Fruit fly (Drosophila melanogaster) whole organism, embryonic: ENCODE measurements around the gene CG1309.

Experiments
- ATbp ChIP-seq: fragments of 200-800 bp; sonication (Bioruptor generic); optimal IDR thresholded peaks from 2 replicates; lab custom pipeline; 2017; ENCODE audit warnings: missing biosample characterization, mild to moderate bottlenecking, missing genetic modification characterization, missing genetic modification reagents
- BtbVII ChIP-seq: fragments of 200-800 bp; sonication (Bioruptor generic); optimal IDR thresholded peaks from 3 replicates; lab custom pipeline; 2017; ENCODE audit warnings: missing biosample characterization, mild to moderate bottlenecking, missing genetic modification characterization
- CG10321 ChIP-seq: fragments of 200-800 bp; sonication (Bioruptor generic); IDR thresholded peaks from 2 replicates; pipeline ENCODE4 v1.3.6; 2022; ENCODE audit warnings: missing biosample characterization, missing genetic modification characterization
- CG10565 ChIP-seq: fragments of 200-800 bp; sonication (Bioruptor generic); optimal IDR thresholded peaks from 3 replicates; lab custom pipeline; 2016; ENCODE audit warnings: missing biosample characterization, mild to moderate bottlenecking, missing genetic modification characterization
- CG14014 ChIP-seq: fragments of 200-800 bp; sonication (Bioruptor generic); IDR thresholded peaks from 2 replicates; pipeline ENCODE4 v1.3.6; 2022; ENCODE audit warnings: missing biosample characterization, missing genetic modification characterization
- CG14050 ChIP-seq: fragments of 200-800 bp; sonication (Bioruptor generic); IDR thresholded peaks from 3 replicates; pipeline ENCODE4 v1.3.6; 2022; ENCODE audit warnings: missing biosample characterization, missing genetic modification characterization
- CG1647 ChIP-seq: fragments of 200-800 bp; sonication (Bioruptor generic); optimal IDR thresholded peaks from 3 replicates; lab custom pipeline; 2016; ENCODE audit warnings: missing biosample characterization, missing genetic modification characterization
- CG17186 ChIP-seq: fragments of 200-800 bp; sonication (Bioruptor generic); optimal IDR thresholded peaks from 3 replicates; lab custom pipeline; 2017; ENCODE audit warnings: missing biosample characterization, missing genetic modification reagents, missing genetic modification characterization
- CG18599 ChIP-seq: fragments of 200-800 bp; sonication (Bioruptor generic); optimal IDR thresholded peaks from 3 replicates; lab custom pipeline; 2017; ENCODE audit warnings: missing biosample characterization, missing genetic modification characterization, mild to moderate bottlenecking, moderate library complexity, missing genetic modification reagents
- CG3065 ChIP-seq: fragments of 200-800 bp; sonication (Bioruptor generic); optimal IDR thresholded peaks from 2 replicates; lab custom pipeline; 2016; ENCODE audit warnings: missing biosample characterization, missing genetic modification characterization
- CG32772 ChIP-seq: fragments of 200-800 bp; sonication (Bioruptor generic); IDR thresholded peaks from 2 replicates; pipeline ENCODE4 v1.3.6; 2022; ENCODE audit warnings: missing biosample characterization, missing genetic modification characterization
- CG33213 ChIP-seq: fragments of 200-800 bp; sonication (Bioruptor generic); optimal IDR thresholded peaks from 3 replicates; lab custom pipeline; 2016; ENCODE audit warnings: missing biosample characterization, missing genetic modification characterization
- CG33557 ChIP-seq: fragments of 200-800 bp; sonication (Bioruptor generic); optimal IDR thresholded peaks from 2 replicates; lab custom pipeline; 2019; ENCODE audit warnings: missing biosample characterization, mild to moderate bottlenecking, missing genetic modification characterization, moderate library complexity
- CG4404 ChIP-seq: fragments of 200-800 bp; sonication (Bioruptor generic); IDR thresholded peaks from 2 replicates; pipeline ENCODE4 v1.3.6; 2022; ENCODE audit warnings: missing biosample characterization, missing genetic modification characterization
- CG6272 ChIP-seq: fragments of 200-800 bp; sonication (Bioruptor generic); IDR thresholded peaks from 2 replicates; pipeline ENCODE4 v1.3.6; 2022; ENCODE audit warnings: missing biosample characterization, missing genetic modification characterization
- CG9727 ChIP-seq: fragments of 200-800 bp; sonication (Bioruptor generic); optimal IDR thresholded peaks from 3 replicates; lab custom pipeline; 2017; ENCODE audit warnings: missing biosample characterization, mild to moderate bottlenecking, missing genetic modification characterization
- Deaf1 ChIP-seq: fragments of 200-800 bp; optimal IDR thresholded peaks from 3 replicates; lab custom pipeline; 2019; ENCODE audit warnings: missing biosample characterization, mild to moderate bottlenecking, missing genetic modification characterization, moderate library complexity
- Dp ChIP-seq: fragments of 200-800 bp; sonication (Bioruptor generic); optimal IDR thresholded peaks from 2 replicates; lab custom pipeline; 2018; ENCODE audit warnings: missing biosample characterization, mild to moderate bottlenecking, missing genetic modification characterization, moderate library complexity
- HLH3B ChIP-seq: fragments of 200-800 bp; sonication (Bioruptor generic); IDR thresholded peaks from 2 replicates; pipeline ENCODE4 v1.3.6; 2022; ENCODE audit warnings: missing biosample characterization, missing genetic modification characterization
- HLHmδ ChIP-seq: fragments of 200-800 bp; sonication (Bioruptor generic); optimal IDR thresholded peaks from 2 replicates; lab custom pipeline; 2018; ENCODE audit warnings: missing biosample characterization, mild to moderate bottlenecking, missing genetic modification characterization, moderate library complexity
- HmgZ ChIP-seq: fragments of 200-800 bp; sonication (Bioruptor generic); optimal IDR thresholded peaks from 2 replicates; lab custom pipeline; 2018; ENCODE audit warnings: missing biosample characterization, mild to moderate bottlenecking, missing genetic modification characterization
- Hmr ChIP-seq: fragments of 200-800 bp; sonication (Bioruptor generic); optimal IDR thresholded peaks from 3 replicates; lab custom pipeline; 2017; ENCODE audit warnings: mild to moderate bottlenecking, missing biosample characterization, missing genetic modification reagents, missing genetic modification characterization
- Oaz ChIP-seq: fragments of 200-800 bp; sonication (Bioruptor generic); IDR thresholded peaks from 2 replicates; pipeline ENCODE4 v1.3.6; 2022; ENCODE audit warnings: missing biosample characterization, missing genetic modification characterization
- Pdp1 ChIP-seq, 2 experiments: fragments of 200-800 bp; sonication (Bioruptor generic); optimal IDR thresholded peaks; 3 replicates each; lab custom pipeline; 2016; ENCODE audit warnings: missing biosample characterization in 2 of 2, missing genetic modification characterization in 2 of 2, mild to moderate bottlenecking in 1 of 2, moderate library complexity in 1 of 2
- Tbp ChIP-seq: fragments of >200 bp; optimal IDR thresholded peaks from 2 replicates; lab custom pipeline; 2018; ENCODE audit warnings: missing biosample characterization, missing genetic modification characterization
- Vsx1 ChIP-seq: fragments of 200-800 bp; sonication (Bioruptor generic); optimal IDR thresholded peaks from 2 replicates; lab custom pipeline; 2017; ENCODE audit warnings: missing biosample characterization, mild to moderate bottlenecking, missing genetic modification characterization, missing genetic modification reagents
- ato ChIP-seq: fragments of 200-800 bp; sonication (Bioruptor generic); IDR thresholded peaks from 2 replicates; pipeline ENCODE4 v1.3.6; 2022; ENCODE audit warnings: missing biosample characterization, missing genetic modification characterization; ENCODE audit not compliant: partially characterized antibody
- br ChIP-seq: fragments of >200 bp; optimal IDR thresholded peaks from 2 replicates; lab custom pipeline; 2017
- chinmo ChIP-seq: fragments of 200-800 bp; sonication (Bioruptor generic); IDR thresholded peaks from 4 replicates; pipeline ENCODE4 v1.3.6; 2022; ENCODE audit warnings: missing biosample characterization, missing genetic modification characterization; ENCODE audit not compliant: partially characterized antibody
- croc ChIP-seq: fragments of 200-800 bp; sonication (Bioruptor generic); conservative IDR thresholded peaks from 3 replicates; pipeline ENCODE4 v1.3.6; 2022; ENCODE audit warnings: missing biosample characterization, missing genetic modification characterization
- cwo ChIP-seq: fragments of 200-800 bp; sonication (Bioruptor generic); optimal IDR thresholded peaks from 3 replicates; lab custom pipeline; 2017; ENCODE audit warnings: missing biosample characterization, missing genetic modification characterization, mild to moderate bottlenecking, moderate library complexity, missing genetic modification reagents
- dan ChIP-seq: fragments of 200-800 bp; sonication (Bioruptor generic); IDR thresholded peaks from 2 replicates; pipeline ENCODE4 v1.3.6; 2022; ENCODE audit warnings: missing biosample characterization, missing genetic modification characterization
- disco-r ChIP-seq: fragments of 200-800 bp; sonication (Bioruptor generic); optimal IDR thresholded peaks from 2 replicates; lab custom pipeline; 2016; ENCODE audit warnings: missing biosample characterization, missing genetic modification characterization
- en ChIP-seq: fragments of 200-800 bp; sonication (Bioruptor generic); optimal IDR thresholded peaks from 2 replicates; lab custom pipeline; 2016; ENCODE audit warnings: missing biosample characterization, missing genetic modification characterization
- fu2 ChIP-seq: fragments of 200-800 bp; sonication (Bioruptor generic); optimal IDR thresholded peaks from 2 replicates; lab custom pipeline; 2016; ENCODE audit warnings: missing biosample characterization, missing genetic modification characterization
- ind ChIP-seq: fragments of 200-800 bp; sonication (Bioruptor generic); optimal IDR thresholded peaks from 3 replicates; lab custom pipeline; 2016; ENCODE audit warnings: missing biosample characterization, missing genetic modification characterization
- inv ChIP-seq: fragments of 200-800 bp; sonication (Bioruptor generic); IDR thresholded peaks from 2 replicates; pipeline ENCODE4 v1.3.6; 2022; ENCODE audit warnings: missing biosample characterization, missing genetic modification characterization; ENCODE audit not compliant: partially characterized antibody
- lab ChIP-seq: fragments of 200-800 bp; sonication (Bioruptor generic); optimal IDR thresholded peaks from 3 replicates; lab custom pipeline; 2017; ENCODE audit warnings: missing biosample characterization, missing genetic modification characterization, mild to moderate bottlenecking, moderate library complexity, missing genetic modification reagents
- mld ChIP-seq: fragments of 200-800 bp; sonication (Bioruptor generic); IDR thresholded peaks from 3 replicates; pipeline ENCODE4 v1.3.6; 2022; ENCODE audit warnings: missing biosample characterization, missing genetic modification characterization; ENCODE audit not compliant: partially characterized antibody
- prd ChIP-seq, 3 experiments: fragments of >200 bp in 2 of 3; fragments of 200-800 bp in 1 of 3; sonication (Bioruptor generic) in 1 of 3; optimal IDR thresholded peaks in 2 of 3; IDR thresholded peaks in 1 of 3; 2 replicates in 2 of 3; 3 replicates in 1 of 3; pipeline versions ENCODE4 v1.3.6 to Lab custom; 2017 to 2022; ENCODE audit warnings: missing biosample characterization in 1 of 3, missing genetic modification characterization in 1 of 3
- pros ChIP-seq: fragments of 200-800 bp; sonication (Bioruptor generic); optimal IDR thresholded peaks from 3 replicates; lab custom pipeline; 2019; ENCODE audit warnings: missing biosample characterization, mild to moderate bottlenecking, missing genetic modification characterization, moderate library complexity
- salm ChIP-seq: fragments of 200-800 bp; sonication (Bioruptor generic); optimal IDR thresholded peaks from 2 replicates; lab custom pipeline; 2018; ENCODE audit warnings: missing biosample characterization, mild to moderate bottlenecking, missing genetic modification characterization
- sug ChIP-seq: fragments of 200-800 bp; optimal IDR thresholded peaks from 2 replicates; lab custom pipeline; 2019; ENCODE audit warnings: missing biosample characterization, mild to moderate bottlenecking, missing genetic modification characterization, moderate library complexity
- tap ChIP-seq: fragments of 200-800 bp; optimal IDR thresholded peaks from 3 replicates; lab custom pipeline; 2019; ENCODE audit warnings: missing biosample characterization, mild to moderate bottlenecking, missing genetic modification characterization, moderate library complexity
- trh ChIP-seq: fragments of 200-800 bp; sonication (Bioruptor generic); optimal IDR thresholded peaks from 2 replicates; lab custom pipeline; 2016; ENCODE audit warnings: missing biosample characterization, missing genetic modification characterization
- vnd ChIP-seq: fragments of 200-800 bp; sonication (Bioruptor generic); IDR thresholded peaks from 3 replicates; pipeline ENCODE4 v1.3.6; 2022; ENCODE audit warnings: missing biosample characterization, missing genetic modification characterization; ENCODE audit not compliant: partially characterized antibody
- yki ChIP-seq: fragments of >200 bp; optimal IDR thresholded peaks from 3 replicates; lab custom pipeline; 2018
- z ChIP-seq: fragments of 200-800 bp; sonication (Bioruptor generic); IDR thresholded peaks from 3 replicates; pipeline ENCODE4 v1.3.6; 2022; ENCODE audit warnings: missing biosample characterization, missing genetic modification characterization

CG1309 gene

dm6 chr3L:4219291-4220228, 39.7 kb upstream of the CG1309 start (continued):
- TF ChIP-seq ato (GFP tag; lab: Robert Waterston, UW) (no peak), CG18599 (GFP tag; lab: Kevin White, UChicago) (peak; percentile 24), disco-r (GFP tag; lab: Kevin White, UChicago) (no peak), pros (GFP tag; lab: Kevin White, UChicago) (peak; percentile 55), dan (no peak), ATbp (peak; percentile 14), CG10321 (GFP tag; lab: Robert Waterston, UW) (no peak), z (GFP tag; lab: Robert Waterston, UW) (no peak), br (lab: Kevin White, UChicago) (no peak), yki (no peak), Deaf1 (tag; lab: Kevin White, UChicago) (peak; percentile 7), BtbVII (GFP tag; lab: Kevin White, UChicago) (peak; percentile 22), Hmr (peak; percentile 6), CG10565 (GFP tag; lab: Kevin White, UChicago) (no peak), trh (GFP tag; lab: Kevin White, UChicago) (no peak), CG6272 (GFP tag; lab: Robert Waterston, UW) (no peak), HmgZ (tag; lab: Kevin White, UChicago) (peak; percentile 43), CG17186 (GFP tag; lab: Kevin White, UChicago) (no peak), en (GFP tag; lab: Kevin White, UChicago) (no peak), Tbp (GFP tag; lab: Kevin White, UChicago) (no peak), vnd (GFP tag; lab: Robert Waterston, UW) (peak; percentile 67), ind (GFP tag; lab: Kevin White, UChicago) (no peak), CG14050 (no peak), inv (GFP tag; lab: Robert Waterston, UW) (no peak), mld (no peak), HLH3B (GFP tag; lab: Robert Waterston, UW) (no peak), CG32772 (GFP tag; lab: Robert Waterston, UW) (peak; percentile 29; the same call in 1 of the 2 replicates), fu2 (GFP tag; lab: Kevin White, UChicago) (no peak), Pdp1 (GFP tag; optimal IDR thresholded peaks at IDR 0.05; lab: Kevin White, UChicago) (peak in 1 of 2 experiments; percentile 35), croc (GFP tag; lab: Robert Waterston, UW) (no peak), salm (no peak), HLHmδ (GFP tag; lab: Kevin White, UChicago) (peak; percentile 18), CG4404 (GFP tag; lab: Robert Waterston, UW) (no peak), CG33557 (GFP tag; lab: Kevin White, UChicago) (no peak), chinmo (GFP tag; lab: Robert Waterston, UW) (0 out of 4 replicates have a peak, but pooled peaks have one; percentile 67), cwo (peak; percentile 100), lab (GFP tag; lab: Kevin White, UChicago) (peak; percentile 32), CG1647 (GFP tag; lab: Kevin White, UChicago) (no peak), prd (optimal IDR thresholded peaks at IDR 0.05; lab: Kevin White, UChicago) (no peak), prd (GFP tag; IDR thresholded peaks at IDR 0.05; lab: Robert Waterston, UW) (no peak), CG9727 (peak; percentile 34), Oaz (GFP tag; lab: Robert Waterston, UW) (no peak), CG14014 (GFP tag; lab: Robert Waterston, UW) (no peak), Dp (GFP tag; lab: Kevin White, UChicago) (no peak), CG3065 (GFP tag; lab: Kevin White, UChicago) (no peak), Vsx1 (peak; percentile 72), sug (peak; percentile 96), tap (tag; lab: Kevin White, UChicago) (no peak), CG33213 (GFP tag; lab: Kevin White, UChicago) (no peak)
